Fruit fly (Drosophila melanogaster) whole organism, adult: ENCODE results near the gene CG6154.

Experiments
- CG11617 ChIP-seq: fragments of 200-800 bp; sonication (Bioruptor generic); optimal IDR thresholded peaks from 2 replicates; lab custom pipeline; 2017; ENCODE audit warnings: mild to moderate bottlenecking, missing biosample characterization, missing genetic modification reagents, missing genetic modification characterization
- CG12768 ChIP-seq: fragments of 200-800 bp; sonication (Bioruptor generic); optimal IDR thresholded peaks from 2 replicates; lab custom pipeline; 2017; ENCODE audit warnings: missing biosample characterization, missing genetic modification characterization, mild to moderate bottlenecking, moderate library complexity, missing genetic modification reagents
- CG14711 ChIP-seq: fragments of 200-800 bp; sonication (Bioruptor generic); optimal IDR thresholded peaks from 2 replicates; lab custom pipeline; 2018; ENCODE audit warnings: missing biosample characterization, mild to moderate bottlenecking, missing genetic modification characterization, moderate library complexity
- CG33017 ChIP-seq: fragments of 200-800 bp; sonication (Bioruptor generic); optimal IDR thresholded peaks from 2 replicates; lab custom pipeline; 2018; ENCODE audit warnings: missing biosample characterization, mild to moderate bottlenecking, missing genetic modification characterization, moderate library complexity
- CG5204 ChIP-seq: fragments of 200-800 bp; sonication (Bioruptor generic); optimal IDR thresholded peaks from 2 replicates; lab custom pipeline; 2016; ENCODE audit warnings: missing biosample characterization, missing genetic modification characterization
- CG7045 ChIP-seq: fragments of 200-800 bp; sonication (Bioruptor generic); optimal IDR thresholded peaks from 2 replicates; lab custom pipeline; 2017; ENCODE audit warnings: missing biosample characterization, mild to moderate bottlenecking, missing genetic modification characterization
- CG7101 ChIP-seq: fragments of 200-800 bp; sonication (Bioruptor generic); optimal IDR thresholded peaks from 2 replicates; lab custom pipeline; 2018; ENCODE audit warnings: missing biosample characterization, mild to moderate bottlenecking, missing genetic modification characterization, moderate library complexity
- Mnt ChIP-seq: fragments of 200-800 bp; sonication (Bioruptor generic); optimal IDR thresholded peaks from 2 replicates; lab custom pipeline; 2016; ENCODE audit warnings: missing biosample characterization, mild to moderate bottlenecking, missing genetic modification characterization
- cic ChIP-seq: fragments of 200-800 bp; sonication (Bioruptor generic); optimal IDR thresholded peaks from 2 replicates; lab custom pipeline; 2017; ENCODE audit warnings: missing biosample characterization, mild to moderate bottlenecking, missing genetic modification characterization, moderate library complexity
- cnc ChIP-seq, 2 experiments: fragments of >200 bp; optimal IDR thresholded peaks; 2 replicates each; lab custom pipeline; 2017
- kay ChIP-seq: fragments of 200-800 bp; sonication (Bioruptor generic); peaks from one replicate; lab custom pipeline; 2016; ENCODE audit warnings: missing biosample characterization, missing genetic modification characterization, borderline replicate concordance
- pad ChIP-seq: fragments of 200-800 bp; sonication (Bioruptor generic); optimal IDR thresholded peaks from 3 replicates; lab custom pipeline; 2017; ENCODE audit warnings: missing biosample characterization, missing genetic modification characterization, mild to moderate bottlenecking, moderate library complexity, missing genetic modification reagents
- tj ChIP-seq: fragments of 200-800 bp; sonication (Bioruptor generic); optimal IDR thresholded peaks from 3 replicates; lab custom pipeline; 2017; ENCODE audit warnings: missing biosample characterization, mild to moderate bottlenecking, missing genetic modification characterization, moderate library complexity

DNA sequence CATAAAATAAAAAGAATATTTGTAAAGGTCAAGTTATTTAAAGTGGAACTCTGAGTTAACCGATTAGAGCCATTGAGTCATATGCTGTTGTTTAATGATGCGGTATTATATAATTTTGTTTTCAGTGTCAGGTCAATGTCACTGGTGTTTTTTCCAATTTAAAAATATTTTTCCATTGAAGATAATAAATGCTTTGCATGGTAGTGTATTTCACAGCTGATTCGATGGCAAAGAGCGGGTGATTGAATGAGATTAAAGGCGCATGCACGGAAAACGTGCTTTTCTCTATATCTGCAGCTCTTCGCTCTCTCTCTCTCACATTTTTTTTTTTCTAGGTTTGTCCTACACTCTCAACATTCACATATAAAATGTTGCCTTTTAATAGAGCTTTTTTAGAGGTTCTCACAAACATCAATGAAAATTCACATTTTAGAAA, 4.1 kb upstream of the CG6154 start:
- TF ChIP-seq Mnt: peak; percentile 64
- no peak for TF ChIP-seq CG14711
- TF ChIP-seq tj (GFP tag; lab: Kevin White, UChicago): no peak
- TF ChIP-seq kay: peak; percentile 88
- no peak for TF ChIP-seq CG5204 (GFP tag; lab: Kevin White, UChicago)
- TF ChIP-seq CG33017: no peak
- no peak for TF ChIP-seq cnc (optimal IDR thresholded peaks at IDR 0.05; lab: Kevin White, UChicago)
- no peak for TF ChIP-seq cic
- no peak for TF ChIP-seq CG7101 (tag; lab: Kevin White, UChicago)
- no peak for TF ChIP-seq CG7045 (GFP tag; lab: Kevin White, UChicago)
- no peak for TF ChIP-seq CG11617 (GFP tag; lab: Kevin White, UChicago)
- no peak for TF ChIP-seq CG12768 (GFP tag; lab: Kevin White, UChicago)
- TF ChIP-seq pad (GFP tag; lab: Kevin White, UChicago): no peak
